Fruit fly (Drosophila melanogaster) whole organism, adult: ENCODE measurements around the gene CG7276.

Experiments
- CG33017 ChIP-seq: fragments of 200-800 bp; sonication (Bioruptor generic); optimal IDR thresholded peaks from 2 replicates; lab custom pipeline; 2018; ENCODE audit warnings: missing biosample characterization, mild to moderate bottlenecking, missing genetic modification characterization, moderate library complexity
- CG5204 ChIP-seq: fragments of 200-800 bp; sonication (Bioruptor generic); optimal IDR thresholded peaks from 2 replicates; lab custom pipeline; 2016; ENCODE audit warnings: missing biosample characterization, missing genetic modification characterization
- bab1 ChIP-seq: fragments of 200-800 bp; sonication (Bioruptor generic); optimal IDR thresholded peaks from 3 replicates; lab custom pipeline; 2019; ENCODE audit warnings: missing biosample characterization, mild to moderate bottlenecking, missing genetic modification characterization, moderate library complexity
- tj ChIP-seq: fragments of 200-800 bp; sonication (Bioruptor generic); optimal IDR thresholded peaks from 3 replicates; lab custom pipeline; 2017; ENCODE audit warnings: missing biosample characterization, mild to moderate bottlenecking, missing genetic modification characterization, moderate library complexity

DNA sequence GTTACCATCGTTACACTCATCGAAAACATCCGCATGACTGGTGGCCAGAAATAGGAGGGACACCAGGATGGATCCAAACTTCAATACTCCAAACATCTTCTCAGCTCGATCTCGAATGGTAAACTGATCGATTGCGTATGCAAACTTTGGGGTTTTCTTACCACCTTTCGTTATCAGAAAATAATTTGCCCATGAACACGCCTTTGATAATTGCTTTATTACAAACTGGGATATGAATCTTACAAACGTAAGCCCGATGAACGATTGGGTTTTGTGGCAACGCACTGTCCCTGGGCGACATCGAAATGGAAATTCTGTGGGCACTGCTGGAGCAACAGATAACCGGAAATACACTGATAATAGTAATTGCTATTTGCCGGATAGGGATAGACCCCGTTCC lies 28.7 kb downstream of the CG7276 start, which contains the start of gene CG33985:
- TF ChIP-seq CG5204 (GFP tag; lab: Kevin White, UChicago) (no peak), tj (no peak), bab1 (GFP tag; lab: Kevin White, UChicago) (no peak), CG33017 (tag; lab: Kevin White, UChicago) (no peak)
